Worm (Caenorhabditis elegans) whole organism, young adult: ENCODE measurements around the gene abt-1.

Source experiments
- B0035.1 ChIP-seq: sonication (generic microtip); optimal IDR thresholded peaks from 2 replicates; lab custom pipeline; 2016; ENCODE audit warnings: missing genetic modification characterization, mild to moderate bottlenecking, missing compliant biosample characterization, missing genotype, missing genetic modification reagents
- B0336.3 ChIP-seq: fragments of 200-800 bp; sonication (Bioruptor generic); IDR thresholded peaks from 2 replicates; pipeline ENCODE4 v1.3.6; 2022; ENCODE audit warnings: missing genetic modification characterization, missing compliant biosample characterization
- C17E4.6 ChIP-seq: fragments of 200-800 bp; sonication (Bioruptor generic); IDR thresholded peaks from 2 replicates; pipeline ENCODE4 v1.3.6; 2022; ENCODE audit warnings: missing genetic modification reagents, missing genetic modification characterization, missing compliant biosample characterization
- F10E7.11 ChIP-seq: sonication (generic microtip); optimal IDR thresholded peaks from 2 replicates; lab custom pipeline; 2017; ENCODE audit warnings: mild to moderate bottlenecking, missing genetic modification characterization, moderate library complexity, missing compliant biosample characterization
- F33H1.4 ChIP-seq: fragments of 200-800 bp; sonication (Bioruptor generic); IDR thresholded peaks from 2 replicates; pipeline ENCODE4 v1.3.6; 2022; ENCODE audit warnings: missing genetic modification reagents, missing genetic modification characterization, missing compliant biosample characterization
- F57C9.4 ChIP-seq: sonication (generic microtip); optimal IDR thresholded peaks from 2 replicates; lab custom pipeline; 2017; ENCODE audit warnings: mild to moderate bottlenecking, missing genetic modification characterization, missing compliant biosample characterization
- Y67H2A.10 ChIP-seq: fragments of 200-800 bp; sonication (Bioruptor generic); conservative IDR thresholded peaks from 2 replicates; pipeline ENCODE4 v1.3.6; 2022; ENCODE audit warnings: missing genetic modification reagents, missing genetic modification characterization, missing compliant biosample characterization
- ama-1 ChIP-seq, 3 experiments: fragments of 150-350 bp in 1 of 3; sonication (generic microtip) in 2 of 3; optimal IDR thresholded peaks; 2 replicates each; lab custom pipeline; 2014 to 2018; ENCODE audit warnings: missing biosample characterization in 2 of 3, missing genetic modification characterization in 2 of 3, missing genetic modification reagents in 2 of 3
- aptf-3 ChIP-seq: fragments of 200-800 bp; sonication (Bioruptor generic); IDR thresholded peaks from 2 replicates; pipeline ENCODE4 v1.3.6; 2022; ENCODE audit warnings: missing genetic modification characterization, missing compliant biosample characterization
- bed-2 ChIP-seq: fragments of 200-800 bp; sonication (Bioruptor generic); IDR thresholded peaks from 2 replicates; pipeline ENCODE4 v1.3.6; 2022; ENCODE audit warnings: missing genetic modification reagents, missing genetic modification characterization, missing compliant biosample characterization
- cebp-1 ChIP-seq, 2 experiments: fragments of 200-800 bp in 1 of 2; sonication (Bioruptor generic) in 1 of 2; sonication (generic microtip) in 1 of 2; IDR thresholded peaks in 1 of 2; optimal IDR thresholded peaks in 1 of 2; 2 replicates each; pipeline versions ENCODE4 v1.3.6 to Lab custom; 2017 to 2022; ENCODE audit warnings: missing compliant biosample characterization in 2 of 2, missing genetic modification characterization in 2 of 2, mild to moderate bottlenecking in 1 of 2, missing genetic modification reagents in 1 of 2, moderate library complexity in 1 of 2
- ceh-27 ChIP-seq: fragments of 200-800 bp; sonication (Bioruptor generic); optimal IDR thresholded peaks from 2 replicates; lab custom pipeline; 2018; ENCODE audit warnings: mild to moderate bottlenecking, missing genetic modification characterization, moderate library complexity, missing compliant biosample characterization
- ceh-40 ChIP-seq: fragments of 200-800 bp; sonication (Bioruptor generic); IDR thresholded peaks from 2 replicates; pipeline ENCODE4 v1.3.6; 2022; ENCODE audit warnings: missing genetic modification characterization, missing compliant biosample characterization
- ceh-58 ChIP-seq: fragments of 200-800 bp; sonication (Bioruptor generic); IDR thresholded peaks from 2 replicates; pipeline ENCODE4 v1.3.6; 2022; ENCODE audit warnings: missing genetic modification characterization, missing compliant biosample characterization
- die-1 ChIP-seq: sonication (generic microtip); optimal IDR thresholded peaks from 2 replicates; lab custom pipeline; 2016; ENCODE audit warnings: missing genotype, mild to moderate bottlenecking, missing genetic modification characterization, missing compliant biosample characterization
- egl-44 ChIP-seq: fragments of 200-800 bp; sonication (Bioruptor generic); IDR thresholded peaks from 2 replicates; pipeline ENCODE4 v1.3.6; 2022; ENCODE audit warnings: missing genetic modification reagents, missing genetic modification characterization, missing compliant biosample characterization
- ekl-4 ChIP-seq: fragments of 200-800 bp; sonication (Bioruptor generic); IDR thresholded peaks from 2 replicates; pipeline ENCODE4 v1.3.6; 2022; ENCODE audit warnings: missing genetic modification reagents, missing genetic modification characterization, missing compliant biosample characterization
- fkh-3 ChIP-seq: sonication (generic microtip); optimal IDR thresholded peaks from 2 replicates; lab custom pipeline; 2016; ENCODE audit warnings: mild to moderate bottlenecking, missing genetic modification characterization, missing compliant biosample characterization
- gei-17 ChIP-seq: fragments of 200-800 bp; sonication (Bioruptor generic); optimal IDR thresholded peaks from 2 replicates; lab custom pipeline; 2018; ENCODE audit warnings: mild to moderate bottlenecking, missing genetic modification characterization, missing compliant biosample characterization
- him-1 ChIP-seq: sonication (generic microtip); optimal IDR thresholded peaks from 2 replicates; lab custom pipeline; 2016; ENCODE audit warnings: missing genotype, missing genetic modification reagents, missing genetic modification characterization, missing compliant biosample characterization
- hlh-12 ChIP-seq: sonication (generic microtip); optimal IDR thresholded peaks from 2 replicates; lab custom pipeline; 2016; ENCODE audit warnings: missing genetic modification characterization, missing compliant biosample characterization
- hmg-1.2 ChIP-seq: fragments of 200-800 bp; sonication (Bioruptor generic); IDR thresholded peaks from 2 replicates; pipeline ENCODE4 v1.3.6; 2022; ENCODE audit warnings: missing genetic modification reagents, missing genetic modification characterization, missing compliant biosample characterization
- let-526 ChIP-seq: fragments of 200-800 bp; sonication (Bioruptor generic); IDR thresholded peaks from 2 replicates; pipeline ENCODE4 v1.3.6; 2022; ENCODE audit warnings: missing genetic modification reagents, missing genetic modification characterization, missing compliant biosample characterization
- lin-26 ChIP-seq: fragments of 200-800 bp; sonication (Bioruptor generic); IDR thresholded peaks from 2 replicates; pipeline ENCODE4 v1.3.6; 2022; ENCODE audit warnings: missing genetic modification reagents, missing genetic modification characterization, missing compliant biosample characterization
- lin-35 ChIP-seq, 3 experiments: fragments of 150-350 bp in 2 of 3; sonication (generic microtip) in 1 of 3; optimal IDR thresholded peaks; 2 replicates each; lab custom pipeline; 2014 to 2018; ENCODE audit warnings: missing biosample characterization in 3 of 3, missing genetic modification characterization in 3 of 3, missing genetic modification reagents in 3 of 3
- lin-40 ChIP-seq: sonication (generic microtip); optimal IDR thresholded peaks from 2 replicates; lab custom pipeline; 2016; ENCODE audit warnings: missing genetic modification characterization, mild to moderate bottlenecking, missing compliant biosample characterization, missing genotype, missing genetic modification reagents
- lir-1 ChIP-seq: fragments of 200-800 bp; sonication (Bioruptor generic); conservative IDR thresholded peaks from 2 replicates; pipeline ENCODE4 v1.3.6; 2022; ENCODE audit warnings: missing genetic modification reagents, missing genetic modification characterization, missing compliant biosample characterization
- madf-10 ChIP-seq: sonication (generic microtip); optimal IDR thresholded peaks from 2 replicates; lab custom pipeline; 2016; ENCODE audit warnings: mild to moderate bottlenecking, missing genetic modification characterization, missing compliant biosample characterization
- madf-3 ChIP-seq: fragments of 200-800 bp; sonication (Bioruptor generic); IDR thresholded peaks from 2 replicates; pipeline ENCODE4 v1.3.6; 2022; ENCODE audit warnings: missing genetic modification reagents, missing genetic modification characterization, missing compliant biosample characterization
- mxl-1 ChIP-seq: sonication (generic microtip); optimal IDR thresholded peaks from 2 replicates; lab custom pipeline; 2016; ENCODE audit warnings: missing genetic modification characterization, missing compliant biosample characterization
- nfya-2 ChIP-seq: fragments of 200-800 bp; sonication (Bioruptor generic); IDR thresholded peaks from 2 replicates; pipeline ENCODE4 v1.3.6; 2022; ENCODE audit warnings: missing genetic modification reagents, missing genetic modification characterization, missing compliant biosample characterization
- nhr-120 ChIP-seq: fragments of 200-800 bp; sonication (Bioruptor generic); IDR thresholded peaks from 2 replicates; pipeline ENCODE4 v1.3.6; 2022; ENCODE audit warnings: missing genetic modification characterization, missing compliant biosample characterization
- nhr-179 ChIP-seq: sonication (generic microtip); optimal IDR thresholded peaks from 2 replicates; lab custom pipeline; 2016; ENCODE audit warnings: mild to moderate bottlenecking, missing genetic modification characterization, missing compliant biosample characterization
- pha-4 ChIP-seq: fragments of 150-350 bp; sonication (generic microtip); optimal IDR thresholded peaks from 2 replicates; lab custom pipeline; 2014; ENCODE audit warnings: missing biosample characterization, missing genetic modification reagents, missing genetic modification characterization
- rcor-1 ChIP-seq: fragments of 200-800 bp; sonication (Bioruptor generic); IDR thresholded peaks from 2 replicates; pipeline ENCODE4 v1.3.6; 2022; ENCODE audit warnings: missing genetic modification reagents, missing genetic modification characterization, missing compliant biosample characterization
- rec-8 ChIP-seq, 2 experiments: sonication (generic microtip); optimal IDR thresholded peaks; 2 replicates each; lab custom pipeline; 2016; ENCODE audit warnings: mild to moderate bottlenecking in 2 of 2, missing genetic modification characterization in 2 of 2, missing genetic modification reagents in 2 of 2, missing genotype in 2 of 2, missing biosample characterization in 1 of 2, missing compliant biosample characterization in 1 of 2, moderate library complexity in 1 of 2
- sdz-38 ChIP-seq: sonication (generic microtip); optimal IDR thresholded peaks from 2 replicates; lab custom pipeline; 2016; ENCODE audit warnings: missing genotype, missing genetic modification characterization, missing compliant biosample characterization
- sptf-2 ChIP-seq: fragments of 200-800 bp; sonication (Bioruptor generic); optimal IDR thresholded peaks from 2 replicates; lab custom pipeline; 2018; ENCODE audit warnings: mild to moderate bottlenecking, missing genetic modification characterization, missing compliant biosample characterization
- tbp1 ChIP-seq: fragments of 200-800 bp; sonication (Bioruptor generic); optimal IDR thresholded peaks from 2 replicates; lab custom pipeline; 2018; ENCODE audit warnings: mild to moderate bottlenecking, missing genetic modification characterization, missing compliant biosample characterization
- unc-62 ChIP-seq: fragments of 150-350 bp; optimal IDR thresholded peaks from 2 replicates; lab custom pipeline; 2014; ENCODE audit warnings: missing biosample characterization, missing genetic modification reagents, missing genetic modification characterization
- zfh-2 ChIP-seq: fragments of 200-800 bp; sonication (Bioruptor generic); conservative IDR thresholded peaks from 2 replicates; pipeline ENCODE4 v1.3.6; 2022; ENCODE audit warnings: missing genetic modification reagents, missing genetic modification characterization, missing compliant biosample characterization
- ztf-3 ChIP-seq: fragments of 200-800 bp; sonication (Bioruptor generic); optimal IDR thresholded peaks from 2 replicates; lab custom pipeline; 2018; ENCODE audit warnings: mild to moderate bottlenecking, missing genetic modification characterization, missing compliant biosample characterization

The abt-1 gene

ce11 chrIV:10190586-10190985 lies 24.1 kb downstream of the abt-1 start:
- TF ChIP-seq unc-62 (GFP tag; lab: Kevin White, UChicago) (no peak), hmg-1.2 (GFP tag; lab: Robert Waterston, UW) (peak; percentile 79)

ce11 chrIV:10188505-10188904 lies 26.2 kb downstream of the abt-1 start:
- TF ChIP-seq C17E4.6 (GFP tag; lab: Robert Waterston, UW) (no peak), F10E7.11 (tag; lab: Kevin White, UChicago) (no peak), madf-10 (tag; lab: Kevin White, UChicago) (no peak), lir-1 (GFP tag; lab: Robert Waterston, UW) (no peak), him-1 (no peak), tbp1 (no peak), fkh-3 (tag; lab: Kevin White, UChicago) (no peak), nfya-2 (no peak), B0336.3 (GFP tag; lab: Robert Waterston, UW) (no peak), bed-2 (GFP tag; lab: Robert Waterston, UW) (no peak)

ce11 chrIV:10180133-10180749 lies 34.5 kb downstream of the abt-1 start, which contains the start of gene gta-1:
TSS of gene gta-1 (plus strand) at chrIV:10180660.
- TF ChIP-seq lir-1 (GFP tag; lab: Robert Waterston, UW) (no peak), nhr-120 (GFP tag; lab: Robert Waterston, UW) (no peak), sdz-38 (tag; lab: Kevin White, UChicago) (no peak), ceh-27 (no peak), cebp-1 (GFP tag; IDR thresholded peaks at IDR 0.05; lab: Robert Waterston, UW) (no peak), cebp-1 (tag; optimal IDR thresholded peaks at IDR 0.05; lab: Kevin White, UChicago) (peak; percentile 15), ama-1 (optimal IDR thresholded peaks at IDR 0.05; lab: Kevin White, UChicago) (peak; percentile 50), ama-1 (GFP tag; optimal IDR thresholded peaks at IDR 0.05; lab: Kevin White, UChicago) (no peak)
- TF ChIP-seq, all 124 proteins: peak for 2

- TF ChIP-seq madf-10 (tag; lab: Kevin White, UChicago) (no peak), lin-26 (GFP tag; lab: Robert Waterston, UW) (0 out of 2 replicates have a peak, but pooled peaks have one; percentile 48), lin-40 (tag; lab: Kevin White, UChicago) (no peak), egl-44 (no peak), gei-17 (GFP tag; lab: Kevin White, UChicago) (no peak), B0035.1 (tag; lab: Kevin White, UChicago) (no peak), rcor-1 (GFP tag; lab: Robert Waterston, UW) (peak; percentile 21; the same call in 1 of the 2 replicates), Y67H2A.10 (GFP tag; lab: Robert Waterston, UW) (no peak), mxl-1 (tag; lab: Kevin White, UChicago) (no peak), sdz-38 (tag; lab: Kevin White, UChicago) (no peak), zfh-2 (no peak), rec-8 (tag; optimal IDR thresholded peaks at IDR 0.05; lab: Kevin White, UChicago) (no peak), lin-35 (GFP tag; optimal IDR thresholded peaks at IDR 0.05; lab: Kevin White, UChicago) (no peak), ceh-40 (GFP tag; lab: Robert Waterston, UW) (no peak), bed-2 (GFP tag; lab: Robert Waterston, UW) (no peak), die-1 (no peak), pha-4 (no peak), sptf-2 (GFP tag; lab: Kevin White, UChicago) (no peak), aptf-3 (GFP tag; lab: Robert Waterston, UW) (no peak), ceh-27 (no peak), F57C9.4 (tag; lab: Kevin White, UChicago) (no peak), hlh-12 (tag; lab: Kevin White, UChicago) (no peak), madf-3 (GFP tag; lab: Robert Waterston, UW) (no peak), ztf-3 (GFP tag; lab: Kevin White, UChicago) (no peak), let-526 (GFP tag; lab: Robert Waterston, UW) (no peak), nhr-179 (tag; lab: Kevin White, UChicago) (no peak), ceh-58 (GFP tag; lab: Robert Waterston, UW) (no peak), F33H1.4 (GFP tag; lab: Robert Waterston, UW) (peak; percentile 36), tbp1 (no peak), ekl-4 (GFP tag; lab: Robert Waterston, UW) (no peak)
Observed at ce11 chrIV:10177779-10178178, 36.9 kb downstream of the abt-1 start, which contains the start of gene mspn-1. TSS of gene mspn-1 (plus strand) at chrIV:10177968.
